Fruit fly (Drosophila melanogaster): ENCODE data around the gene CG31777.

dm6 chr2L:3719414-3719959 is 12.6 kb upstream of the CG31777 start:
- TF ChIP-seq br (GFP tag; optimal IDR thresholded peaks at IDR 0.05) (no peak), OdsH (GFP tag; optimal IDR thresholded peaks at IDR 0.05) (no peak), fru (GFP tag; optimal IDR thresholded peaks at IDR 0.05) (peak; percentile 15), Abd-B (GFP tag; optimal IDR thresholded peaks at IDR 0.05) (no peak), rgr (GFP tag; optimal IDR thresholded peaks at IDR 0.05) (no peak), Dfd (GFP tag; optimal IDR thresholded peaks at IDR 0.05) (no peak), dsf (GFP tag; optimal IDR thresholded peaks at IDR 0.05; ENCODE audit: borderline replicate concordance) (no peak), Hr83 (GFP tag; optimal IDR thresholded peaks at IDR 0.05; ENCODE audit: poor library complexity, severe bottlenecking) (no peak), dmrt93B (GFP tag; optimal IDR thresholded peaks at IDR 0.05) (peak; percentile 1), Hr78 (GFP tag; optimal IDR thresholded peaks at IDR 0.05) (no peak), h (GFP tag; optimal IDR thresholded peaks at IDR 0.05) (peak; percentile 17)

Data from whole organism, wandering third instar larva.